Worm (Caenorhabditis elegans): Measurements from ENCODE around the gene skr-19.

skr-19 gene

DNA sequence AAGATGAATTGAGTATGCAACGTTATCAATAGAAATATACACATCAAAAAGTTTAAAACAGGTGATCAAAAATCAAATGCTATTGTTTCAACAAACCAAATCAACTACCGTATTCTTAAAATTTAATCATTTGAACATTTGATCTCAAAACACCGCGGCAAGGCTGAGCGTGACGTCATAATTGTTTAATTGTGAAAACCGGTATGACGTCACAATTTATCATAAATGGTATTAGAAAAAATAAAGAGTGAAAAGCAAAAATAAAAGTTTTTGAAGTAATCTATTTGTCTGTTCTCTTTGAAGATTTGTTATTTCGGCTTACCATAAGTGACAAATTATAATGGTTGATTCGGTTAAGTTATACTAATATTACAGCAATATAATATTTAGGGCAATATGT lies 3.3 kb upstream of the skr-19 start:
- TF ChIP-seq tab-1 (GFP tag; IDR thresholded peaks at IDR 0.05), result no peak
- TF ChIP-seq flt-1 (GFP tag; IDR thresholded peaks at IDR 0.05), result no peak
- TF ChIP-seq klf-2 (GFP tag; conservative IDR thresholded peaks at IDR 0.05), result no peak

DNA sequence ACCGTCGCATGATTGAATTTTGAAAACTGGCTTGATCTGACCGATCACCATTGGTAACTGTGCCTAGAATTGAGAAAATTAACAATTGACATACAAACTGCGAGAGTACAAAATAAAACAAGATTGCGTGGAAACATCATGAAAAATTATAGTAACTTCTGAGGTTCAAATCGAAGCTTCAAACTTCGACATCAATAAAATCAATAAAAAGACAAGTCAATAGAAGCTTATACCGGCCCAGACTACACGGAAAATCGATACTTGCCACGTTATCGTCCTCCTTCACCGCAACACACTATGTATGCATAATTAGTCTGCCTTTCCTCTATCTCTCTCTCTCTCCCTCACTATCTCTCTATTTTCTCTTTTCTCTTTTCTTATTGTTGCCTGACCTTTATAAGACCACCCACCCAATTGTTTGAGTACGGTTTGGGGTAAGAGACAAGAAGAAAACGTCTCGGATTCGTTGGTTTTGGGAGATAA lies 2.1 kb upstream of the skr-19 start, which contains the start of gene skr-21:
Gene skr-21, minus strand, starts transcription at position 51 of the 483 bp plus-strand sequence.
- TF ChIP-seq ref-1 (GFP tag; conservative IDR thresholded peaks at IDR 0.05) (no peak), T22C8.4 (GFP tag; IDR thresholded peaks at IDR 0.05) (peak; percentile 87), med-1 (GFP tag; optimal IDR thresholded peaks at IDR 0.05; ENCODE audit: insufficient read depth) (no peak), ztf-23 (GFP tag; IDR thresholded peaks at IDR 0.05) (no peak), klf-2 (GFP tag; conservative IDR thresholded peaks at IDR 0.05) (no peak), cog-1 (tag; optimal IDR thresholded peaks at IDR 0.05) (peak; percentile 35), flt-1 (GFP tag; IDR thresholded peaks at IDR 0.05) (no peak; the same call in 1 of the 2 replicates)

DNA sequence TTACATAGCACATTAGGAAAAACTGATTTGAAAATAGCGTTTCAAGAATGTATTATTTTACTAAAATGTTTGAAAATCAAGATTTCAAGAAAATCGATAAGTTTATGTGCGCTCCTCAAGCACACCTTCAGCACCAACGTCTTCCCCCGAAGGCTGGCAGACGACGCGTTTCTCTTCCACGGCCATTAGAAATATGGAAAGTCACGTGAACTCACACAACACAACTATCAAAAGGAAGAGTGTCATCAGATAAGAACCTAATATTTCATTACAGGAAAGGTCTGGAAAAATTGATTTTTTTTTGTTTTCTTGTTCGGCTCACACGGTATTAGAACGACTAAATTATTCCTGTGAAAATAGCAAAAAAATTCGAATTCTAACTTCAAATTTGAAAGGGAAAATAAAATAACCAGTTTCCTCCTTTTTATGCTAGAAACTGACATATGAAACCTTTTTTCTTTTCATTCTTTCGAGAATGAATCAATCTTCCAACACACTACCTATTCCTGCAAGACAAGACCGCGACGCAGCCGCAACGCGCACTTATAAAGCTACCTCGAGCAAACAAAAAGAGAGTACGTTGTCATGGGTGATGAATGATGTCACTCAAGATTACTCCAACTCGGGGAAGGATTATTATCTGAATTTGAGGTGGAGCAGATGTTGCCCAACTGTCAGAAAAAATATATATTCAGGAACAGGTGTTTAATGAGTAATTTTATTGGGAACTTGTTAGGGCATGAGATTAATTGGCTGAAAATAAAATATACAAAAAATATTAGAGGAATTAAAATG lies 800 bp upstream of the skr-19 start:
- TF ChIP-seq cog-1 (tag; optimal IDR thresholded peaks at IDR 0.05) (peak; percentile 17), T22C8.4 (GFP tag; IDR thresholded peaks at IDR 0.05) (no peak)

DNA sequence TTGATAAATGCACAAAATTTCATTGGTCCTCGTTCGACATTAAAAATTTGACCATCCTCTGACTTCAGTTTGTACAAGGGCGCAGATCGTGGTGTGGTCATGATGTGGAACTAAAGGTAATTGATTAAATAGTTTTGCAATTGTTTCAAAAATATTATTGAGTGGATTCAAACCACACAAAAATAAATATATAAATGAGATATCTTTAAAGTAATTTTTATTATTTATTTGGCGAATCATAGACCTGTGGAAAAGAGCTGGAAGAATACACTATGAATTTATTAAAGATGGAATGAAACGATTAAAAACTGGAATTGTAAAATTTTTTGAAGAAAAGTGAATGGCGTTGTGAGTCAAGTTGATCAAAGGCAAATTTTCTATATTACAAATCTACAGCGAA lies 1.1 kb downstream of the skr-19 start, which contains the start of gene skr-20:
Gene skr-20, minus strand, starts transcription at position 101 of the 400 bp plus-strand sequence.
- TF ChIP-seq ztf-23 (GFP tag; IDR thresholded peaks at IDR 0.05), result no peak
- no peak for TF ChIP-seq med-1 (GFP tag; optimal IDR thresholded peaks at IDR 0.05; ENCODE audit: insufficient read depth)
- no peak for TF ChIP-seq ztf-29 (GFP tag; IDR thresholded peaks at IDR 0.05)
- no peak for TF ChIP-seq tab-1 (GFP tag; IDR thresholded peaks at IDR 0.05)
- TF ChIP-seq klf-2 (GFP tag; conservative IDR thresholded peaks at IDR 0.05), result no peak
- TF ChIP-seq ref-1 (GFP tag; conservative IDR thresholded peaks at IDR 0.05), result no peak
- TF ChIP-seq T22C8.4 (GFP tag; IDR thresholded peaks at IDR 0.05), result no peak
- TF ChIP-seq flt-1 (GFP tag; IDR thresholded peaks at IDR 0.05), result no peak
- no peak for TF ChIP-seq cog-1 (tag; optimal IDR thresholded peaks at IDR 0.05)

DNA sequence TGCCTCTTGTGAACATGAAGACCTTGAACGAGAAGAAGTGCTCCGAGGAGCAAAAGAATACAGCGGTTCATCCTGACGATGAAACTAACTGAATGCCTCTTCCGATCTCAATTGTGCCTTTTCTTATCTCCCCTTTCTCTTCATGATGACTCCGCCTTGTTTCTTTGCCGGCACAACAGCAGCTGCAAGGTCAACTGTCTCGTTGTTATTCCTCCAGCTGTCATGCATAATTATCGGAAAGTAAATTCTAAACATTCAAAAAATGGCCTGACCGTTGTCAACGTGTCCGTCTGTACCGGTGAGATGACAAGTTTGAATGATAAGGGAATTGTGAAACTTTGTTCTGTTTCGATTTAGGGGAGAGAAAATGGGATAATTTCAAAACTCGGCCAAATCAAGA lies 3.2 kb downstream of the skr-19 start, which contains the start of gene asp-4:
Gene asp-4, minus strand, starts transcription at position 106 of the 400 bp plus-strand sequence.
- no peak for TF ChIP-seq klf-2 (GFP tag; conservative IDR thresholded peaks at IDR 0.05)
- no peak for TF ChIP-seq T22C8.4 (GFP tag; IDR thresholded peaks at IDR 0.05)
- TF ChIP-seq flt-1 (GFP tag; IDR thresholded peaks at IDR 0.05), result no peak
- no peak for TF ChIP-seq cog-1 (tag; optimal IDR thresholded peaks at IDR 0.05)
- TF ChIP-seq ztf-29 (GFP tag; IDR thresholded peaks at IDR 0.05), result no peak
- no peak for TF ChIP-seq ref-1 (GFP tag; conservative IDR thresholded peaks at IDR 0.05)
- no peak for TF ChIP-seq med-1 (GFP tag; optimal IDR thresholded peaks at IDR 0.05; ENCODE audit: insufficient read depth)
- TF ChIP-seq ztf-23 (GFP tag; IDR thresholded peaks at IDR 0.05), result no peak
- no peak for TF ChIP-seq tab-1 (GFP tag; IDR thresholded peaks at IDR 0.05)

DNA sequence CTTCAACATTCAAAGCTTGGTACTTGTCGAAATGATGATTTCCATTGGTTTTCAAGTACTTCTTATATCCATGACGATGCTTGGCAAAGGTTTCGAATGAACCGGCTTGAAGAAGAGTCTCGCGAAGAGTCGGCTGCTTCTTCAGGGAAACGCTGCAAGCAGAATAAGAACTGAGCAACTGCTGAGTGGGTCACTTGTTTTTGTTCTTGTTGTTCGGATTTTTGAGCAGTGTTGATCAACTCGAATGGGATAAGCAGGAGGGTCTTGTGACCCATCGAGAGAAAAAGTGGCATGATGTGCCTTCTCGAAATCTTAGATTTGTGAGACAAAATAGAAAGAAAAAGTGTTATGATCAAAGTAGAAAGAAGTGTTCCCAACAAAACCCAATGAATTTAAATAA lies 3.9 kb downstream of the skr-19 start:
- TF ChIP-seq T22C8.4 (GFP tag; IDR thresholded peaks at IDR 0.05) (no peak), med-1 (GFP tag; optimal IDR thresholded peaks at IDR 0.05; ENCODE audit: insufficient read depth) (no peak), ref-1 (GFP tag; conservative IDR thresholded peaks at IDR 0.05) (no peak)

DNA sequence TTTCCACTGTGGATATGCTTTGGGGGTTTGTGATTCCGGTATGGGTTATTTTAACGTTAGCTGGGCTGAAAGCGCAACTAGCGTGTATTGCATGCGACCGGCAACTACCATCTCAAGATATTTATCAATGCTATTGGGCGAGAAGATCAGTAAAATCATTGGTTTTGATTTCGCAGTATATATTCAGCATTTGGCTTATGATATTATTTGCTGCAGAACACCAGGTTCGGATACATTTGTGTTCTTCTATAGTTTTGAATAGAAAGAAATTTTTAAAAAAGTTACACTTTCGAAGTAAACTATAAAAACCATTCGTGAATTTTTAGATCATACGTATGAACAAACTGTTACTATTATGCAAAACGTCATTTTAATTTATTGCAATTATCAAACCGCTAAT lies 6.6 kb downstream of the skr-19 start:
- no peak for TF ChIP-seq T22C8.4 (GFP tag; IDR thresholded peaks at IDR 0.05)
- TF ChIP-seq med-1 (GFP tag; optimal IDR thresholded peaks at IDR 0.05; ENCODE audit: insufficient read depth), result no peak
- TF ChIP-seq flt-1 (GFP tag; IDR thresholded peaks at IDR 0.05), result no peak
- no peak for TF ChIP-seq ztf-29 (GFP tag; IDR thresholded peaks at IDR 0.05)
- TF ChIP-seq klf-2 (GFP tag; conservative IDR thresholded peaks at IDR 0.05), result no peak
- TF ChIP-seq ztf-23 (GFP tag; IDR thresholded peaks at IDR 0.05), result no peak
- no peak for TF ChIP-seq ref-1 (GFP tag; conservative IDR thresholded peaks at IDR 0.05)
- TF ChIP-seq cog-1 (tag; optimal IDR thresholded peaks at IDR 0.05), result no peak
- TF ChIP-seq tab-1 (GFP tag; IDR thresholded peaks at IDR 0.05), result no peak

DNA sequence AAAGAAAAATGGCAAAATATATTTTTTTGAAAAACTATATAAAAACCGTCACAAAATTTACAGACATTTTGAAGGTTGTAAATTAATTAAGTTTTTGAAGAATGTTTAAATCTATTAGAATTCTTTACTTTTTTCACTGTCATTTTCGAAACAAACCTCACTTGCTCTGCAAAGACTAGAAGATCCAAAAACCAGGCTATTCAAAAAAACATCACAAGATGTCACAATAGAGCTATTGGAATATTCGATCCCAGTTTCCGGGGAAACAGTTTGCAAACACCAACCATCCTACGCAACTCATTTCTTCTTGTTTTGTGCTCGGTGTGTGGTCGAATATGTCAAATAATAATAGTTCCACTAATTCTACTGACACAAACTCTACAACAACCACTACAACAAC lies 7.7 kb downstream of the skr-19 start, which contains the start of gene R12H7.4:
Gene R12H7.4, plus strand, starts transcription at position 301 of the 400 bp plus-strand sequence.
- TF ChIP-seq klf-2 (GFP tag; conservative IDR thresholded peaks at IDR 0.05) (no peak), tab-1 (GFP tag; IDR thresholded peaks at IDR 0.05) (no peak), cog-1 (tag; optimal IDR thresholded peaks at IDR 0.05) (no peak), T22C8.4 (GFP tag; IDR thresholded peaks at IDR 0.05) (no peak), ref-1 (GFP tag; conservative IDR thresholded peaks at IDR 0.05) (no peak), ztf-29 (GFP tag; IDR thresholded peaks at IDR 0.05) (no peak), ztf-23 (GFP tag; IDR thresholded peaks at IDR 0.05) (no peak), med-1 (GFP tag; optimal IDR thresholded peaks at IDR 0.05; ENCODE audit: insufficient read depth) (no peak), flt-1 (GFP tag; IDR thresholded peaks at IDR 0.05) (no peak)

DNA sequence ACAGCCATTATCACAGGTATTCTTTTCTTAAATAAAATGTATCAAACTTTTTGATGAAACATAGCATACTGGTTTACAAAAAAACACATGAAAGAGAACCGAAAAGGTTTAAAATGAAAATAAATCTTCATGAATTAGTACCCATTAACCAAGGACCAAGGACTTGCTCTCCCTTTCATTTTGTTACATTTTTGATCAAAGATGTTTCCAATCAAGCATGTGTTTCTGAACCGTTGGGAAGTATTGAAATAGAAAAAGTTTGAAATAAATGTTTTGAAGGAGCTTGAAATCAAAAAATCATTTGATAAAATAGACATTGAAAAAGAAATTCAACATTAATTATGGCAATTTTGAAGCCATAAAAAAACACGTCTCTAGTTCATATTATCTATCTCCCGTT lies 12.0 kb downstream of the skr-19 start:
- TF ChIP-seq ref-1 (GFP tag; conservative IDR thresholded peaks at IDR 0.05), result no peak
- TF ChIP-seq tab-1 (GFP tag; IDR thresholded peaks at IDR 0.05), result no peak
- no peak for TF ChIP-seq klf-2 (GFP tag; conservative IDR thresholded peaks at IDR 0.05)
- TF ChIP-seq T22C8.4 (GFP tag; IDR thresholded peaks at IDR 0.05), result no peak
- no peak for TF ChIP-seq cog-1 (tag; optimal IDR thresholded peaks at IDR 0.05)
- no peak for TF ChIP-seq ztf-23 (GFP tag; IDR thresholded peaks at IDR 0.05)
- no peak for TF ChIP-seq med-1 (GFP tag; optimal IDR thresholded peaks at IDR 0.05; ENCODE audit: insufficient read depth)
- TF ChIP-seq flt-1 (GFP tag; IDR thresholded peaks at IDR 0.05), result no peak
- no peak for TF ChIP-seq ztf-29 (GFP tag; IDR thresholded peaks at IDR 0.05)

DNA sequence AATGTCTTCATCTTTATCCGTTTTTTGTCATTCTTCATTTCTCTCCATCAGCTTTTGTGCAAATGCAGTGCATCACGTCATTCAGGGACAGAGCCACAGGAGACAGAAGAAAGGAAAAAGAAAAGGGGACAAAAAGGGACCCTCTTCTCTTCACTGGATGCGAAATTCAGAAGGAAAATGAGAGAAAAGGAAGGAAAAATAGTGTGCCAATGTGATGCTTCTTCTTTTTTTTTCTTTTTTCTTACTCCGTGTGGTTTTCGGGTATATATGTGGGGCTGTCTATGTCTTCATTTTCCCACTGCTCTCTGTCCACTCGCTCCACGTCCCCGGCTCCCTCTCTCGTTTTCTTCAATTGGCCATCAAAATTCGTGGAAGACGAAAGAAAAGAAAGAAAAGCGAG lies 14.0 kb downstream of the skr-19 start:
- no peak for TF ChIP-seq cog-1 (tag; optimal IDR thresholded peaks at IDR 0.05)

Measured in whole organism, midembryonic.